Fruit fly (Drosophila melanogaster) whole organism, embryonic: ENCODE data around the gene RabGGTa.

Experiments used
- CG11695 ChIP-seq: fragments of 200-800 bp; sonication (Bioruptor generic); IDR thresholded peaks from 3 replicates; pipeline ENCODE4 v1.3.6; 2022; ENCODE audit warnings: missing biosample characterization, missing genetic modification characterization
- CG12659 ChIP-seq: fragments of 200-800 bp; sonication (Bioruptor generic); optimal IDR thresholded peaks from 3 replicates; lab custom pipeline; 2017; ENCODE audit warnings: mild to moderate bottlenecking, missing biosample characterization, missing genetic modification reagents, missing genetic modification characterization
- CG14014 ChIP-seq: fragments of 200-800 bp; sonication (Bioruptor generic); IDR thresholded peaks from 2 replicates; pipeline ENCODE4 v1.3.6; 2022; ENCODE audit warnings: missing biosample characterization, missing genetic modification characterization
- CG15073 ChIP-seq: fragments of 200-800 bp; sonication (Bioruptor generic); optimal IDR thresholded peaks from 2 replicates; lab custom pipeline; 2016; ENCODE audit warnings: missing biosample characterization, missing genetic modification characterization
- CG15601 ChIP-seq: fragments of 200-800 bp; sonication (Bioruptor generic); optimal IDR thresholded peaks from 3 replicates; lab custom pipeline; 2019; ENCODE audit warnings: missing biosample characterization, mild to moderate bottlenecking, missing genetic modification characterization, moderate library complexity
- CG18599 ChIP-seq: fragments of 200-800 bp; sonication (Bioruptor generic); optimal IDR thresholded peaks from 3 replicates; lab custom pipeline; 2017; ENCODE audit warnings: missing biosample characterization, missing genetic modification characterization, mild to moderate bottlenecking, moderate library complexity, missing genetic modification reagents
- CG18619 ChIP-seq: fragments of 200-800 bp; sonication (Bioruptor generic); optimal IDR thresholded peaks from 3 replicates; lab custom pipeline; 2017; ENCODE audit warnings: missing biosample characterization, mild to moderate bottlenecking, missing genetic modification characterization
- CG2120 ChIP-seq: fragments of 200-800 bp; sonication (Bioruptor generic); optimal IDR thresholded peaks from 3 replicates; lab custom pipeline; 2016; ENCODE audit warnings: missing biosample characterization, missing genetic modification characterization
- CG2129 ChIP-seq: fragments of 200-800 bp; sonication (Bioruptor generic); IDR thresholded peaks from 2 replicates; pipeline ENCODE4 v1.3.6; 2022; ENCODE audit warnings: missing biosample characterization, missing genetic modification characterization; ENCODE audit not compliant: partially characterized antibody
- CG4360 ChIP-seq: fragments of 200-800 bp; sonication (Bioruptor generic); IDR thresholded peaks from 2 replicates; pipeline ENCODE4 v1.3.6; 2022; ENCODE audit warnings: missing biosample characterization, missing genetic modification characterization
- CG4404 ChIP-seq: fragments of 200-800 bp; sonication (Bioruptor generic); IDR thresholded peaks from 2 replicates; pipeline ENCODE4 v1.3.6; 2022; ENCODE audit warnings: missing biosample characterization, missing genetic modification characterization
- CG6272 ChIP-seq: fragments of 200-800 bp; sonication (Bioruptor generic); IDR thresholded peaks from 2 replicates; pipeline ENCODE4 v1.3.6; 2022; ENCODE audit warnings: missing biosample characterization, missing genetic modification characterization
- CG9609 ChIP-seq: fragments of 200-800 bp; sonication (Bioruptor generic); optimal IDR thresholded peaks from 3 replicates; lab custom pipeline; 2016; ENCODE audit warnings: missing biosample characterization, missing genetic modification characterization
- Chrac-16 ChIP-seq: fragments of 200-800 bp; sonication (Bioruptor generic); optimal IDR thresholded peaks from 3 replicates; lab custom pipeline; 2016; ENCODE audit warnings: missing biosample characterization, missing genetic modification characterization
- CoRest ChIP-seq: fragments of 200-800 bp; sonication (Bioruptor generic); optimal IDR thresholded peaks from 3 replicates; lab custom pipeline; 2018; ENCODE audit warnings: missing biosample characterization, mild to moderate bottlenecking, missing genetic modification characterization, moderate library complexity
- Ets65A ChIP-seq: fragments of 200-800 bp; sonication (Bioruptor generic); peaks from one replicate; lab custom pipeline; 2016; ENCODE audit warnings: missing biosample characterization, missing genetic modification characterization
- Hr39 ChIP-seq: fragments of >200 bp; optimal IDR thresholded peaks from 2 replicates; lab custom pipeline; 2017
- Med ChIP-seq: fragments of 200-800 bp; sonication (Bioruptor generic); peaks from one replicate; lab custom pipeline; 2016; ENCODE audit warnings: missing biosample characterization, missing genetic modification characterization, mild to moderate bottlenecking, inconsistent platforms, moderate library complexity
- Mrtf ChIP-seq: fragments of 200-800 bp; sonication (Bioruptor generic); IDR thresholded peaks from 3 replicates; pipeline ENCODE4 v1.3.6; 2022; ENCODE audit warnings: missing biosample characterization, missing genetic modification characterization
- Nf-YB ChIP-seq: fragments of 200-800 bp; sonication (Bioruptor generic); optimal IDR thresholded peaks from 3 replicates; lab custom pipeline; 2019; ENCODE audit warnings: missing biosample characterization, mild to moderate bottlenecking, missing genetic modification characterization, moderate library complexity
- Sox102F ChIP-seq: fragments of 200-800 bp; sonication (Bioruptor generic); optimal IDR thresholded peaks from 2 replicates; lab custom pipeline; 2018; ENCODE audit warnings: missing biosample characterization, mild to moderate bottlenecking, missing genetic modification characterization, moderate library complexity
- Sry-β ChIP-seq: fragments of 200-800 bp; sonication (Bioruptor generic); optimal IDR thresholded peaks from 2 replicates; lab custom pipeline; 2018; ENCODE audit warnings: missing biosample characterization, mild to moderate bottlenecking, missing genetic modification characterization, moderate library complexity
- ash1 ChIP-seq: fragments of 200-800 bp; sonication (Bioruptor generic); optimal IDR thresholded peaks from 2 replicates; lab custom pipeline; 2018; ENCODE audit warnings: missing biosample characterization, mild to moderate bottlenecking, missing genetic modification characterization
- bab2 ChIP-seq: fragments of 200-800 bp; sonication (Bioruptor generic); optimal IDR thresholded peaks from 2 replicates; lab custom pipeline; 2016; ENCODE audit warnings: missing biosample characterization, missing genetic modification characterization
- dan ChIP-seq: fragments of 200-800 bp; sonication (Bioruptor generic); IDR thresholded peaks from 2 replicates; pipeline ENCODE4 v1.3.6; 2022; ENCODE audit warnings: missing biosample characterization, missing genetic modification characterization
- dati ChIP-seq: fragments of 200-800 bp; sonication (Bioruptor generic); IDR thresholded peaks from 2 replicates; pipeline ENCODE4 v1.3.6; 2022; ENCODE audit warnings: missing biosample characterization, missing genetic modification characterization
- dpn ChIP-seq, 2 experiments: fragments of 200-800 bp; sonication (Bioruptor generic); optimal IDR thresholded peaks; 3 replicates each; lab custom pipeline; 2016; ENCODE audit warnings: missing biosample characterization in 2 of 2, missing genetic modification characterization in 2 of 2
- eve ChIP-seq, 2 experiments: fragments of >200 bp; optimal IDR thresholded peaks; 2 replicates each; lab custom pipeline; 2017; ENCODE audit warnings: missing biosample characterization in 2 of 2, missing genetic modification characterization in 2 of 2
- fu2 ChIP-seq: fragments of 200-800 bp; sonication (Bioruptor generic); optimal IDR thresholded peaks from 2 replicates; lab custom pipeline; 2016; ENCODE audit warnings: missing biosample characterization, missing genetic modification characterization
- gcm ChIP-seq: fragments of 200-800 bp; sonication (Bioruptor generic); optimal IDR thresholded peaks from 2 replicates; lab custom pipeline; 2019; ENCODE audit warnings: missing biosample characterization, mild to moderate bottlenecking, missing genetic modification characterization, moderate library complexity
- gfzf ChIP-seq: fragments of 200-800 bp; sonication (Bioruptor generic); optimal IDR thresholded peaks from 2 replicates; lab custom pipeline; 2016; ENCODE audit warnings: missing biosample characterization, mild to moderate bottlenecking, missing genetic modification characterization, moderate library complexity
- kah ChIP-seq: fragments of 200-800 bp; sonication (Bioruptor generic); optimal IDR thresholded peaks from 2 replicates; lab custom pipeline; 2018; ENCODE audit warnings: missing biosample characterization, mild to moderate bottlenecking, missing genetic modification characterization
- ken ChIP-seq: fragments of 200-800 bp; sonication (Bioruptor generic); IDR thresholded peaks from 3 replicates; pipeline ENCODE4 v1.3.6; 2022; ENCODE audit warnings: missing biosample characterization, missing genetic modification characterization
- mld ChIP-seq: fragments of 200-800 bp; sonication (Bioruptor generic); IDR thresholded peaks from 3 replicates; pipeline ENCODE4 v1.3.6; 2022; ENCODE audit warnings: missing biosample characterization, missing genetic modification characterization; ENCODE audit not compliant: partially characterized antibody
- pan ChIP-seq, 4 experiments: fragments of >200 bp in 3 of 4; fragments of 200-800 bp in 1 of 4; sonication (Bioruptor generic) in 1 of 4; optimal IDR thresholded peaks in 3 of 4; IDR thresholded peaks in 1 of 4; 2 replicates each; pipeline versions ENCODE4 v1.3.6 to Lab custom; 2017 to 2022; ENCODE audit warnings: missing biosample characterization in 2 of 4, missing genetic modification characterization in 2 of 4, mixed read lengths in 1 of 4
- phol ChIP-seq: fragments of 200-800 bp; sonication (Bioruptor generic); optimal IDR thresholded peaks from 3 replicates; lab custom pipeline; 2018; ENCODE audit warnings: missing biosample characterization, mild to moderate bottlenecking, missing genetic modification characterization, moderate library complexity
- pita ChIP-seq: fragments of 200-800 bp; sonication (Bioruptor generic); optimal IDR thresholded peaks from 2 replicates; lab custom pipeline; 2017; ENCODE audit warnings: missing biosample characterization, mild to moderate bottlenecking, missing genetic modification characterization
- prd ChIP-seq, 3 experiments: fragments of >200 bp in 2 of 3; fragments of 200-800 bp in 1 of 3; sonication (Bioruptor generic) in 1 of 3; optimal IDR thresholded peaks in 2 of 3; IDR thresholded peaks in 1 of 3; 2 replicates in 2 of 3; 3 replicates in 1 of 3; pipeline versions ENCODE4 v1.3.6 to Lab custom; 2017 to 2022; ENCODE audit warnings: missing biosample characterization in 1 of 3, missing genetic modification characterization in 1 of 3
- row ChIP-seq: fragments of 200-800 bp; sonication (Bioruptor generic); IDR thresholded peaks from 3 replicates; pipeline ENCODE4 v1.3.6; 2022; ENCODE audit warnings: missing biosample characterization, missing genetic modification characterization
- sens ChIP-seq: fragments of 200-800 bp; sonication (Bioruptor generic); peaks from one replicate; lab custom pipeline; 2016; ENCODE audit warnings: missing biosample characterization, missing genetic modification characterization
- slp2 ChIP-seq: fragments of 200-800 bp; sonication (Bioruptor generic); optimal IDR thresholded peaks from 2 replicates; lab custom pipeline; 2016; ENCODE audit warnings: missing biosample characterization, missing genetic modification characterization
- ssp ChIP-seq: fragments of 200-800 bp; sonication (Bioruptor generic); IDR thresholded peaks from 2 replicates; pipeline ENCODE4 v1.3.6; 2022; ENCODE audit warnings: missing biosample characterization, missing genetic modification characterization
- stc ChIP-seq: fragments of 200-800 bp; sonication (Bioruptor generic); IDR thresholded peaks from 2 replicates; pipeline ENCODE4 v1.3.6; 2022; ENCODE audit warnings: missing biosample characterization, missing genetic modification characterization
- stwl ChIP-seq: fragments of 200-800 bp; sonication (Bioruptor generic); optimal IDR thresholded peaks from 3 replicates; lab custom pipeline; 2018; ENCODE audit warnings: missing biosample characterization, mild to moderate bottlenecking, missing genetic modification characterization, moderate library complexity
- sug ChIP-seq: fragments of 200-800 bp; optimal IDR thresholded peaks from 2 replicates; lab custom pipeline; 2019; ENCODE audit warnings: missing biosample characterization, mild to moderate bottlenecking, missing genetic modification characterization, moderate library complexity
- unc-4 ChIP-seq: fragments of 200-800 bp; sonication (Bioruptor generic); IDR thresholded peaks from 2 replicates; pipeline ENCODE4 v1.3.6; 2022; ENCODE audit warnings: missing biosample characterization, missing genetic modification characterization; ENCODE audit not compliant: partially characterized antibody

The RabGGTa gene

DNA sequence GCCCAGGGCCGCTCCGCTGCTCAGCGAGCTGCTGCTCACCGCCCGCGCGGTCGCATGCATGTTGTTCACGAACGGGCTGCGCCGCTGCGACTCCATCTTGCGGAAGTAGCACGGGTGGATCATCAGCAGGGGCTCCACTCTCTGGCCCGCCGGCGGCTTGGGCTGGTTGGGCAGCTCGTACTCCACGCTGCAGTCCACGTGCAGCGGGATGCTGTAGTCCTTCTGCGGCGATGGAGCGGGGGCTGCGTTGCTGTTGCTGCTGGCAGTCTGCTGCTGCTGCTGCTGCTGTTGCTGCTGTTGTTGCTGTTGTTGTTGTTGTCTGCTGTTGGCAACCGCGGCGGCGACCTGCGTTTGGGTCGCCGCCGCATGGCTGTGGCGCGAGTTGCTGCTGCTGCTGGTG is 42.5 kb upstream of the RabGGTa start:
- TF ChIP-seq ken (GFP tag; lab: Robert Waterston, UW) (no peak), sens (GFP tag; lab: Kevin White, UChicago) (peak; percentile 59), eve (GFP tag; optimal IDR thresholded peaks at IDR 0.05; lab: Kevin White, UChicago) (peak in 1 of 2 experiments; percentile 18), stc (GFP tag; lab: Robert Waterston, UW) (no peak), pita (GFP tag; lab: Kevin White, UChicago) (no peak), Chrac-16 (GFP tag; lab: Kevin White, UChicago) (no peak), Sox102F (GFP tag; lab: Kevin White, UChicago) (no peak), CG2120 (no peak), CG4360 (peak; percentile 68; the same call in 1 of the 2 replicates), CG15073 (GFP tag; lab: Kevin White, UChicago) (no peak), slp2 (GFP tag; lab: Kevin White, UChicago) (no peak), CG18619 (GFP tag; lab: Kevin White, UChicago) (no peak), Hr39 (lab: Kevin White, UChicago) (peak; percentile 3), mld (GFP tag; lab: Robert Waterston, UW) (no peak), CG12659 (GFP tag; lab: Kevin White, UChicago) (no peak), pan (optimal IDR thresholded peaks at IDR 0.05; lab: Kevin White, UChicago) (no peak), pan (GFP tag; optimal IDR thresholded peaks at IDR 0.05 in 1 of 2, IDR thresholded peaks at IDR 0.05 in 1 of 2) (no peak), dan (GFP tag; lab: Robert Waterston, UW) (no peak), CG4404 (GFP tag; lab: Robert Waterston, UW) (peak; percentile 13; the same call in 1 of the 2 replicates), CG15601 (tag; lab: Kevin White, UChicago) (no peak), sug (no peak), CoRest (tag; lab: Kevin White, UChicago) (no peak), CG9609 (GFP tag; lab: Kevin White, UChicago) (peak; percentile 17), gfzf (no peak), phol (tag; lab: Kevin White, UChicago) (no peak), row (GFP tag; lab: Robert Waterston, UW) (no peak), fu2 (no peak), bab2 (GFP tag; lab: Kevin White, UChicago) (no peak), unc-4 (GFP tag; lab: Robert Waterston, UW) (no peak), CG2129 (GFP tag; lab: Robert Waterston, UW) (no peak), CG18599 (GFP tag; lab: Kevin White, UChicago) (no peak), gcm (GFP tag; lab: Kevin White, UChicago) (no peak), Mrtf (GFP tag; lab: Robert Waterston, UW) (no peak), Ets65A (GFP tag; lab: Kevin White, UChicago) (peak; percentile 41), Nf-YB (GFP tag; lab: Kevin White, UChicago) (no peak), prd (optimal IDR thresholded peaks at IDR 0.05; lab: Kevin White, UChicago) (no peak), prd (GFP tag; IDR thresholded peaks at IDR 0.05; lab: Robert Waterston, UW) (0 out of 3 replicates have a peak, but pooled peaks have one; percentile 15), dati (no peak), CG6272 (GFP tag; lab: Robert Waterston, UW) (no peak), dpn (GFP tag; optimal IDR thresholded peaks at IDR 0.05; lab: Kevin White, UChicago) (peak in 1 of 2 experiments; percentile 26), ssp (GFP tag; lab: Robert Waterston, UW) (no peak), CG11695 (GFP tag; lab: Robert Waterston, UW) (0 out of 3 replicates have a peak, but pooled peaks have one; percentile 27), Sry-β (no peak), ash1 (peak; percentile 4), kah (GFP tag; lab: Kevin White, UChicago) (no peak), CG14014 (GFP tag; lab: Robert Waterston, UW) (no peak), Med (GFP tag; lab: Kevin White, UChicago) (peak; percentile 75), stwl (no peak)
